Worm (Caenorhabditis elegans) whole organism, L1 larva: ENCODE measurements around the gene pcp-3.

ENCODE experiments used
- C16A3.4 ChIP-seq: fragments of 150-350 bp; optimal IDR thresholded peaks from 2 replicates; lab custom pipeline; 2014; ENCODE audit warnings: missing biosample characterization, missing genetic modification characterization
- aha-1 ChIP-seq: fragments of 150-350 bp; optimal IDR thresholded peaks from 2 replicates; lab custom pipeline; 2014; ENCODE audit warnings: missing biosample characterization, missing genetic modification characterization
- alr-1 ChIP-seq: fragments of 200-800 bp; sonication (Bioruptor generic); optimal IDR thresholded peaks from 2 replicates; lab custom pipeline; 2018; ENCODE audit warnings: borderline replicate concordance, mild to moderate bottlenecking, missing genetic modification characterization, missing compliant biosample characterization
- ama-1 ChIP-seq: fragments of 150-350 bp; optimal IDR thresholded peaks from 2 replicates; lab custom pipeline; 2014
- ceh-63 ChIP-seq: fragments of 200-800 bp; sonication (Bioruptor generic); optimal IDR thresholded peaks from 2 replicates; lab custom pipeline; 2018; ENCODE audit warnings: mild to moderate bottlenecking, missing genetic modification characterization, missing compliant biosample characterization
- ceh-82 ChIP-seq, 3 experiments: fragments of 150-350 bp in 1 of 3; sonication (generic microtip) in 2 of 3; optimal IDR thresholded peaks; 2 replicates each; lab custom pipeline; 2014 to 2017; ENCODE audit warnings: missing biosample characterization in 3 of 3, missing genetic modification characterization in 3 of 3
- ceh-90 ChIP-seq: sonication (generic microtip); optimal IDR thresholded peaks from 2 replicates; lab custom pipeline; 2016; ENCODE audit warnings: missing genetic modification characterization, missing compliant biosample characterization
- ces-1 ChIP-seq: fragments of 150-350 bp; optimal IDR thresholded peaks from 2 replicates; lab custom pipeline; 2014; ENCODE audit warnings: missing biosample characterization, missing genetic modification reagents, missing genetic modification characterization
- dpl-1 ChIP-seq, 3 experiments: fragments of 150-350 bp in 2 of 3; sonication (generic microtip) in 1 of 3; optimal IDR thresholded peaks; 2 replicates each; lab custom pipeline; 2014 to 2017; ENCODE audit warnings: missing biosample characterization in 3 of 3, missing genetic modification characterization in 3 of 3, missing genetic modification reagents in 3 of 3
- dsc-1 ChIP-seq: sonication (generic microtip); optimal IDR thresholded peaks from 2 replicates; lab custom pipeline; 2016; ENCODE audit warnings: mild to moderate bottlenecking, missing genetic modification characterization, missing compliant biosample characterization
- efl-1 ChIP-seq, 4 experiments: fragments of 150-350 bp; optimal IDR thresholded peaks in 3 of 4; peaks in 1 of 4; 1 replicate in 1 of 4; 2 replicates in 3 of 4; lab custom pipeline; 2014; ENCODE audit warnings: missing biosample characterization in 2 of 4, missing genetic modification characterization in 2 of 4, missing genetic modification reagents in 2 of 4
- egl-13 ChIP-seq: sonication (generic microtip); optimal IDR thresholded peaks from 2 replicates; lab custom pipeline; 2016; ENCODE audit warnings: missing genotype, missing genetic modification reagents, missing genetic modification characterization, missing compliant biosample characterization
- egl-27 ChIP-seq, 2 experiments: fragments of 150-350 bp in 1 of 2; sonication (generic microtip); optimal IDR thresholded peaks; 3 replicates each; lab custom pipeline; 2017 to 2018; ENCODE audit warnings: missing biosample characterization in 2 of 2, missing genetic modification characterization in 2 of 2, missing genetic modification reagents in 2 of 2
- elt-3 ChIP-seq, 6 experiments: fragments of 150-350 bp in 1 of 6; sonication (generic microtip); optimal IDR thresholded peaks; 2 replicates each; lab custom pipeline; 2017 to 2018; ENCODE audit warnings: missing biosample characterization in 6 of 6, missing genetic modification characterization in 6 of 6, inconsistent platforms in 1 of 6
- ets-5 ChIP-seq: fragments of 200-800 bp; sonication (Bioruptor generic); IDR thresholded peaks from 2 replicates; pipeline ENCODE4 v1.3.6; 2022; ENCODE audit warnings: missing genetic modification characterization, missing compliant biosample characterization
- fkh-10 ChIP-seq: sonication (generic microtip); optimal IDR thresholded peaks from 2 replicates; lab custom pipeline; 2017; ENCODE audit warnings: missing biosample characterization, missing genetic modification reagents, missing genetic modification characterization
- fkh-8 ChIP-seq: sonication (generic microtip); optimal IDR thresholded peaks from 2 replicates; lab custom pipeline; 2016; ENCODE audit warnings: mild to moderate bottlenecking, missing genetic modification characterization, missing compliant biosample characterization
- fos-1 ChIP-seq: fragments of 150-350 bp; optimal IDR thresholded peaks from 2 replicates; lab custom pipeline; 2014; ENCODE audit warnings: missing biosample characterization, missing genetic modification characterization
- grh-1 ChIP-seq: fragments of 200-800 bp; sonication (Bioruptor generic); IDR thresholded peaks from 2 replicates; pipeline ENCODE4 v1.3.6; 2022; ENCODE audit warnings: missing genetic modification reagents, missing genetic modification characterization, missing compliant biosample characterization
- hlh-17 ChIP-seq: fragments of 200-800 bp; sonication (Bioruptor generic); optimal IDR thresholded peaks from 2 replicates; lab custom pipeline; 2018; ENCODE audit warnings: missing genetic modification characterization, mild to moderate bottlenecking, missing compliant biosample characterization, moderate library complexity, borderline replicate concordance
- hlh-4 ChIP-seq: sonication (generic microtip); optimal IDR thresholded peaks from 2 replicates; lab custom pipeline; 2016; ENCODE audit warnings: mild to moderate bottlenecking, missing genetic modification characterization, missing compliant biosample characterization
- jun-1 ChIP-seq: fragments of 150-350 bp; optimal IDR thresholded peaks from 2 replicates; lab custom pipeline; 2014; ENCODE audit warnings: missing biosample characterization, missing genetic modification reagents, missing genetic modification characterization
- lin-14 ChIP-seq: fragments of 200-800 bp; sonication (Bioruptor generic); optimal IDR thresholded peaks from 2 replicates; lab custom pipeline; 2018; ENCODE audit warnings: mild to moderate bottlenecking, missing genetic modification characterization, moderate library complexity, missing compliant biosample characterization
- lin-35 ChIP-seq, 2 experiments: fragments of 150-350 bp; optimal IDR thresholded peaks; 2 replicates each; lab custom pipeline; 2014; ENCODE audit warnings: missing biosample characterization in 2 of 2, missing genetic modification characterization in 2 of 2, missing genetic modification reagents in 2 of 2
- lin-39 ChIP-seq: fragments of 150-350 bp; optimal IDR thresholded peaks from 2 replicates; lab custom pipeline; 2014; ENCODE audit warnings: missing biosample characterization, missing genetic modification reagents, missing genetic modification characterization
- lsy-2 ChIP-seq, 2 experiments: fragments of 150-350 bp; optimal IDR thresholded peaks; 2 replicates each; lab custom pipeline; 2014; ENCODE audit warnings: missing biosample characterization in 2 of 2, missing genetic modification characterization in 2 of 2
- mab-9 ChIP-seq: fragments of 200-800 bp; sonication (Bioruptor generic); IDR thresholded peaks from 2 replicates; pipeline ENCODE4 v1.3.6; 2022; ENCODE audit warnings: missing genetic modification reagents, missing genetic modification characterization, missing compliant biosample characterization
- mep-1 ChIP-seq: fragments of 150-350 bp; optimal IDR thresholded peaks from 2 replicates; lab custom pipeline; 2014; ENCODE audit warnings: missing biosample characterization, missing genetic modification characterization
- nhr-237 ChIP-seq: fragments of 150-350 bp; optimal IDR thresholded peaks from 2 replicates; lab custom pipeline; 2014; ENCODE audit warnings: missing biosample characterization, missing genetic modification characterization
- nhr-47 ChIP-seq: sonication (generic microtip); optimal IDR thresholded peaks from 2 replicates; lab custom pipeline; 2016; ENCODE audit warnings: mild to moderate bottlenecking, missing genetic modification characterization, moderate library complexity, missing compliant biosample characterization
- nhr-71 ChIP-seq: sonication (generic microtip); optimal IDR thresholded peaks from 2 replicates; lab custom pipeline; 2016; ENCODE audit warnings: mild to moderate bottlenecking, missing genetic modification characterization, moderate library complexity, missing compliant biosample characterization
- nhr-76 ChIP-seq: sonication (generic microtip); optimal IDR thresholded peaks from 2 replicates; lab custom pipeline; 2017; ENCODE audit warnings: missing biosample characterization, missing genetic modification characterization
- nhr-77 ChIP-seq: fragments of 150-350 bp; optimal IDR thresholded peaks from 2 replicates; lab custom pipeline; 2014; ENCODE audit warnings: missing biosample characterization, missing genetic modification characterization
- nhr-85 ChIP-seq: sonication (generic microtip); peaks from one replicate; lab custom pipeline; 2016; ENCODE audit warnings: missing genetic modification characterization, inconsistent platforms, missing compliant biosample characterization
- nhr-90 ChIP-seq: sonication (generic microtip); optimal IDR thresholded peaks from 2 replicates; lab custom pipeline; 2016; ENCODE audit warnings: mild to moderate bottlenecking, missing genetic modification characterization, missing compliant biosample characterization; ENCODE audit not compliant: poor library complexity
- pag-3 ChIP-seq: sonication (generic microtip); optimal IDR thresholded peaks from 2 replicates; lab custom pipeline; 2017; ENCODE audit warnings: missing genetic modification characterization, mild to moderate bottlenecking, missing compliant biosample characterization, antibody characterized with exemption, borderline replicate concordance; ENCODE audit not compliant: insufficient read depth
- pax-3 ChIP-seq: fragments of 200-800 bp; sonication (Bioruptor generic); optimal IDR thresholded peaks from 2 replicates; lab custom pipeline; 2018; ENCODE audit warnings: mild to moderate bottlenecking, missing genetic modification characterization, moderate library complexity, missing compliant biosample characterization
- skn-1 ChIP-seq: fragments of 150-350 bp; optimal IDR thresholded peaks from 2 replicates; lab custom pipeline; 2014; ENCODE audit warnings: missing biosample characterization, missing genetic modification characterization
- snpc-4 ChIP-seq: fragments of 150-350 bp; optimal IDR thresholded peaks from 2 replicates; lab custom pipeline; 2014; ENCODE audit warnings: missing biosample characterization, missing genetic modification characterization
- sox-4 ChIP-seq: sonication (generic microtip); optimal IDR thresholded peaks from 2 replicates; lab custom pipeline; 2016; ENCODE audit warnings: missing genetic modification characterization, missing compliant biosample characterization
- sptf-1 ChIP-seq: fragments of 150-350 bp; optimal IDR thresholded peaks from 2 replicates; lab custom pipeline; 2014; ENCODE audit warnings: missing biosample characterization, missing genetic modification characterization
- swsn-7 ChIP-seq: sonication (generic microtip); optimal IDR thresholded peaks from 2 replicates; lab custom pipeline; 2016; ENCODE audit warnings: missing genetic modification characterization, missing compliant biosample characterization
- unc-130 ChIP-seq: fragments of 150-350 bp; optimal IDR thresholded peaks from 2 replicates; lab custom pipeline; 2017; ENCODE audit warnings: missing biosample characterization, missing genetic modification characterization, inconsistent platforms
- unc-30 ChIP-seq: sonication (generic microtip); optimal IDR thresholded peaks from 2 replicates; lab custom pipeline; 2017; ENCODE audit warnings: missing biosample characterization, missing genetic modification characterization
- unc-62 ChIP-seq: fragments of 150-350 bp; optimal IDR thresholded peaks from 2 replicates; lab custom pipeline; 2014; ENCODE audit warnings: missing biosample characterization, missing genetic modification reagents, missing genetic modification characterization
- unc-86 ChIP-seq: sonication (generic microtip); optimal IDR thresholded peaks from 2 replicates; lab custom pipeline; 2016; ENCODE audit warnings: missing genetic modification characterization, missing compliant biosample characterization
- unc-98 ChIP-seq: fragments of 200-800 bp; sonication (Bioruptor generic); IDR thresholded peaks from 2 replicates; pipeline ENCODE4 v1.3.6; 2022; ENCODE audit warnings: missing genetic modification characterization, missing compliant biosample characterization
- xbp-1 ChIP-seq: sonication (generic microtip); optimal IDR thresholded peaks from 2 replicates; lab custom pipeline; 2016; ENCODE audit warnings: missing genetic modification characterization, missing compliant biosample characterization
- ztf-11 ChIP-seq, 2 experiments: sonication (generic microtip); optimal IDR thresholded peaks; 2 replicates each; lab custom pipeline; 2016 to 2017; ENCODE audit warnings: missing genetic modification characterization in 2 of 2, missing biosample characterization in 1 of 2, missing compliant biosample characterization in 1 of 2

The pcp-3 gene

ce11 chrIV:9130605-9131004 lies 28.2 kb downstream of the pcp-3 start:
- TF ChIP-seq hlh-17 (no peak), lsy-2 (tag; optimal IDR thresholded peaks at IDR 0.05; lab: Kevin White, UChicago) (no peak), aha-1 (tag; lab: Kevin White, UChicago) (no peak), snpc-4 (tag; lab: Kevin White, UChicago) (peak; percentile 8), nhr-85 (tag; lab: Kevin White, UChicago) (peak; percentile 56), efl-1 (optimal IDR thresholded peaks at IDR 0.05; lab: Kevin White, UChicago) (no peak), efl-1 (GFP tag; optimal IDR thresholded peaks at IDR 0.05 in 1 of 2; lab: Kevin White, UChicago) (peak in 1 of 2 experiments; percentile 69), jun-1 (tag; lab: Kevin White, UChicago) (no peak)

ce11 chrIV:9121545-9121944 lies 37.3 kb downstream of the pcp-3 start:
- TF ChIP-seq unc-62 (GFP tag; lab: Kevin White, UChicago) (no peak), nhr-90 (tag; lab: Kevin White, UChicago) (peak; percentile 41), nhr-237 (peak; percentile 5), nhr-71 (tag; lab: Kevin White, UChicago) (peak; percentile 77), lsy-2 (tag; optimal IDR thresholded peaks at IDR 0.05; lab: Kevin White, UChicago) (peak; percentile 27 to 64), nhr-77 (tag; lab: Kevin White, UChicago) (peak; percentile 27), pax-3 (tag; lab: Kevin White, UChicago) (no peak), egl-13 (tag; lab: Kevin White, UChicago) (no peak), mab-9 (GFP tag; lab: Robert Waterston, UW) (no peak), elt-3 (tag; optimal IDR thresholded peaks at IDR 0.05; lab: Kevin White, UChicago) (peak in 3 of 6 experiments; percentile 14 to 21 (median 19)), ama-1 (lab: Kevin White, UChicago) (no peak), aha-1 (tag; lab: Kevin White, UChicago) (no peak), dpl-1 (GFP tag; optimal IDR thresholded peaks at IDR 0.05; lab: Kevin White, UChicago) (no peak), grh-1 (0 out of 2 replicates have a peak, but pooled peaks have one; percentile 37), xbp-1 (tag; lab: Kevin White, UChicago) (peak; percentile 37), mep-1 (tag; lab: Kevin White, UChicago) (peak; percentile 72), egl-27 (tag; optimal IDR thresholded peaks at IDR 0.05; lab: Kevin White, UChicago) (no peak), unc-86 (tag; lab: Kevin White, UChicago) (no peak), dsc-1 (tag; lab: Kevin White, UChicago) (no peak), ceh-63 (GFP tag; lab: Kevin White, UChicago) (no peak), hlh-17 (no peak), ztf-11 (tag; optimal IDR thresholded peaks at IDR 0.05; lab: Kevin White, UChicago) (no peak), nhr-47 (tag; lab: Kevin White, UChicago) (peak; percentile 40), fkh-10 (GFP tag; lab: Kevin White, UChicago) (no peak), sox-4 (tag; lab: Kevin White, UChicago) (no peak), fkh-8 (tag; lab: Kevin White, UChicago) (no peak), sptf-1 (tag; lab: Kevin White, UChicago) (no peak), ceh-90 (tag; lab: Kevin White, UChicago) (no peak), C16A3.4 (peak; percentile 51), ceh-82 (tag; optimal IDR thresholded peaks at IDR 0.05; lab: Kevin White, UChicago) (peak in 2 of 3 experiments; percentile 8 to 25), fos-1 (tag; lab: Kevin White, UChicago) (peak; percentile 17), unc-98 (GFP tag; lab: Robert Waterston, UW) (no peak), lin-35 (GFP tag; optimal IDR thresholded peaks at IDR 0.05; lab: Kevin White, UChicago) (peak; percentile 33 to 48), ets-5 (no peak), nhr-85 (tag; lab: Kevin White, UChicago) (peak; percentile 88), skn-1 (tag; lab: Kevin White, UChicago) (peak; percentile 43), alr-1 (tag; lab: Kevin White, UChicago) (no peak), ces-1 (GFP tag; lab: Kevin White, UChicago) (no peak), pag-3 (no peak), nhr-76 (tag; lab: Kevin White, UChicago) (no peak), hlh-4 (tag; lab: Kevin White, UChicago) (no peak), lin-39 (tag; lab: Kevin White, UChicago) (no peak), efl-1 (optimal IDR thresholded peaks at IDR 0.05; lab: Kevin White, UChicago) (peak; percentile 56 to 65), efl-1 (GFP tag; optimal IDR thresholded peaks at IDR 0.05 in 1 of 2; lab: Kevin White, UChicago) (no peak), lin-14 (GFP tag; lab: Kevin White, UChicago) (peak; percentile 94), swsn-7 (tag; lab: Kevin White, UChicago) (peak; percentile 48), unc-30 (tag; lab: Kevin White, UChicago) (no peak), unc-130 (no peak)
